Fruit fly (Drosophila melanogaster) whole organism, embryonic: ENCODE measurements around the gene CG7970.

Experiments
- BtbVII ChIP-seq: fragments of 200-800 bp; sonication (Bioruptor generic); optimal IDR thresholded peaks from 3 replicates; lab custom pipeline; 2017; ENCODE audit warnings: missing biosample characterization, mild to moderate bottlenecking, missing genetic modification characterization
- C15 ChIP-seq: fragments of 200-800 bp; sonication (Bioruptor generic); IDR thresholded peaks from 3 replicates; pipeline ENCODE4 v1.3.6; 2022; ENCODE audit warnings: missing biosample characterization, missing genetic modification characterization
- CG11456 ChIP-seq: fragments of 200-800 bp; sonication (Bioruptor generic); IDR thresholded peaks from 3 replicates; pipeline ENCODE4 v1.3.6; 2022; ENCODE audit warnings: missing biosample characterization, missing genetic modification characterization
- CG1233 ChIP-seq: fragments of 200-800 bp; sonication (Bioruptor generic); optimal IDR thresholded peaks from 4 replicates; lab custom pipeline; 2018; ENCODE audit warnings: missing biosample characterization, mild to moderate bottlenecking, missing genetic modification characterization
- CG13296 ChIP-seq: fragments of 200-800 bp; sonication (Bioruptor generic); optimal IDR thresholded peaks from 3 replicates; lab custom pipeline; 2018; ENCODE audit warnings: missing biosample characterization, mild to moderate bottlenecking, missing genetic modification characterization
- CG13775 ChIP-seq: fragments of 200-800 bp; sonication (Bioruptor generic); optimal IDR thresholded peaks from 3 replicates; lab custom pipeline; 2017; ENCODE audit warnings: missing biosample characterization, mild to moderate bottlenecking, missing genetic modification characterization
- CG13894 ChIP-seq: fragments of 200-800 bp; sonication (Bioruptor generic); optimal IDR thresholded peaks from 3 replicates; lab custom pipeline; 2018; ENCODE audit warnings: missing biosample characterization, mild to moderate bottlenecking, missing genetic modification characterization, moderate library complexity
- CG1603 ChIP-seq: fragments of 200-800 bp; sonication (Bioruptor generic); optimal IDR thresholded peaks from 2 replicates; lab custom pipeline; 2019; ENCODE audit warnings: missing biosample characterization, mild to moderate bottlenecking, missing genetic modification characterization, moderate library complexity
- CG16779 ChIP-seq: fragments of 200-800 bp; sonication (Bioruptor generic); IDR thresholded peaks from 2 replicates; pipeline ENCODE4 v1.3.6; 2022; ENCODE audit warnings: missing biosample characterization, missing genetic modification characterization
- CG17829 ChIP-seq: fragments of 200-800 bp; optimal IDR thresholded peaks from 2 replicates; lab custom pipeline; 2019; ENCODE audit warnings: missing biosample characterization, mild to moderate bottlenecking, missing genetic modification characterization, moderate library complexity
- CG18011 ChIP-seq: fragments of 200-800 bp; sonication (Bioruptor generic); optimal IDR thresholded peaks from 2 replicates; lab custom pipeline; 2017; ENCODE audit warnings: missing biosample characterization, missing genetic modification characterization, mild to moderate bottlenecking, moderate library complexity, missing genotype
- CG1832 ChIP-seq: fragments of 200-800 bp; sonication (Bioruptor generic); optimal IDR thresholded peaks from 2 replicates; lab custom pipeline; 2017; ENCODE audit warnings: missing biosample characterization, mild to moderate bottlenecking, missing genetic modification characterization, inconsistent platforms
- CG18599 ChIP-seq: fragments of 200-800 bp; sonication (Bioruptor generic); optimal IDR thresholded peaks from 3 replicates; lab custom pipeline; 2017; ENCODE audit warnings: missing biosample characterization, missing genetic modification characterization, mild to moderate bottlenecking, moderate library complexity, missing genetic modification reagents
- CG3838 ChIP-seq: fragments of 200-800 bp; sonication (Bioruptor generic); optimal IDR thresholded peaks from 3 replicates; lab custom pipeline; 2016; ENCODE audit warnings: missing biosample characterization, missing genetic modification characterization
- CG4328 ChIP-seq: fragments of 200-800 bp; sonication (Bioruptor generic); optimal IDR thresholded peaks from 3 replicates; lab custom pipeline; 2017; ENCODE audit warnings: missing biosample characterization, missing genetic modification reagents, missing genetic modification characterization
- CG6854 ChIP-seq: fragments of 200-800 bp; sonication (Bioruptor generic); optimal IDR thresholded peaks from 3 replicates; lab custom pipeline; 2017; ENCODE audit warnings: missing biosample characterization, mild to moderate bottlenecking, missing genetic modification characterization
- CG8924 ChIP-seq: fragments of 200-800 bp; optimal IDR thresholded peaks from 3 replicates; lab custom pipeline; 2019; ENCODE audit warnings: missing biosample characterization, mild to moderate bottlenecking, missing genetic modification characterization, moderate library complexity
- CkIIα-i1 ChIP-seq: fragments of 200-800 bp; sonication (Bioruptor generic); IDR thresholded peaks from 2 replicates; pipeline ENCODE4 v1.3.6; 2022; ENCODE audit warnings: missing biosample characterization, missing genetic modification characterization
- Dll ChIP-seq: fragments of 200-800 bp; sonication (Bioruptor generic); IDR thresholded peaks from 4 replicates; pipeline ENCODE4 v1.3.6; 2022; ENCODE audit warnings: missing biosample characterization, missing genetic modification characterization; ENCODE audit not compliant: partially characterized antibody
- Doc3 ChIP-seq: fragments of 200-800 bp; sonication (Bioruptor generic); IDR thresholded peaks from 3 replicates; pipeline ENCODE4 v1.3.6; 2022; ENCODE audit warnings: missing biosample characterization, missing genetic modification characterization; ENCODE audit not compliant: partially characterized antibody
- Elba2 ChIP-seq: fragments of 200-800 bp; sonication (Bioruptor generic); optimal IDR thresholded peaks from 3 replicates; lab custom pipeline; 2016; ENCODE audit warnings: missing biosample characterization, missing genetic modification characterization
- H15 ChIP-seq: fragments of 200-800 bp; sonication (Bioruptor generic); IDR thresholded peaks from 3 replicates; pipeline ENCODE4 v1.3.6; 2022; ENCODE audit warnings: missing biosample characterization, missing genetic modification characterization
- Hmr ChIP-seq: fragments of 200-800 bp; sonication (Bioruptor generic); optimal IDR thresholded peaks from 3 replicates; lab custom pipeline; 2017; ENCODE audit warnings: mild to moderate bottlenecking, missing biosample characterization, missing genetic modification reagents, missing genetic modification characterization
- Hr39 ChIP-seq: fragments of >200 bp; optimal IDR thresholded peaks from 2 replicates; lab custom pipeline; 2017
- Meics ChIP-seq: fragments of 200-800 bp; sonication (Bioruptor generic); optimal IDR thresholded peaks from 2 replicates; lab custom pipeline; 2017; ENCODE audit warnings: missing biosample characterization, mild to moderate bottlenecking, missing genetic modification characterization
- NC2α ChIP-seq: fragments of 200-800 bp; sonication (Bioruptor generic); optimal IDR thresholded peaks from 2 replicates; lab custom pipeline; 2016; ENCODE audit warnings: missing biosample characterization, missing genetic modification characterization
- Nf-YA ChIP-seq: fragments of 200-800 bp; sonication (Bioruptor generic); IDR thresholded peaks from 2 replicates; pipeline ENCODE4 v1.3.6; 2022; ENCODE audit warnings: missing biosample characterization, missing genetic modification characterization
- ac ChIP-seq: fragments of 200-800 bp; sonication (Bioruptor generic); optimal IDR thresholded peaks from 3 replicates; lab custom pipeline; 2017; ENCODE audit warnings: missing biosample characterization, mild to moderate bottlenecking, missing genetic modification characterization
- aop ChIP-seq: fragments of 200-800 bp; sonication (Bioruptor generic); IDR thresholded peaks from 2 replicates; pipeline ENCODE4 v1.3.6; 2022; ENCODE audit warnings: missing biosample characterization, missing genetic modification characterization
- bsh ChIP-seq, 2 experiments: fragments of 200-800 bp; sonication (Bioruptor generic); optimal IDR thresholded peaks; 2 replicates each; lab custom pipeline; 2017 to 2018; ENCODE audit warnings: mild to moderate bottlenecking in 2 of 2, missing biosample characterization in 2 of 2, missing genetic modification characterization in 2 of 2, moderate library complexity in 1 of 2
- cas ChIP-seq: fragments of 200-800 bp; sonication (Bioruptor generic); IDR thresholded peaks from 2 replicates; pipeline ENCODE4 v1.3.6; 2022; ENCODE audit warnings: missing biosample characterization, missing genetic modification characterization
- cato ChIP-seq: fragments of 200-800 bp; sonication (Bioruptor generic); optimal IDR thresholded peaks from 2 replicates; lab custom pipeline; 2016; ENCODE audit warnings: missing biosample characterization, missing genetic modification characterization, borderline replicate concordance
- crc ChIP-seq: fragments of 200-800 bp; sonication (Bioruptor generic); optimal IDR thresholded peaks from 2 replicates; lab custom pipeline; 2016; ENCODE audit warnings: missing biosample characterization, missing genetic modification characterization
- crp ChIP-seq, 2 experiments: fragments of 200-800 bp; sonication (Bioruptor generic); optimal IDR thresholded peaks; 2 replicates in 1 of 2; 3 replicates in 1 of 2; lab custom pipeline; 2017; ENCODE audit warnings: missing biosample characterization in 2 of 2, missing genetic modification characterization in 2 of 2, mild to moderate bottlenecking in 1 of 2, moderate library complexity in 1 of 2
- dpn ChIP-seq, 2 experiments: fragments of 200-800 bp; sonication (Bioruptor generic); optimal IDR thresholded peaks; 3 replicates each; lab custom pipeline; 2016; ENCODE audit warnings: missing biosample characterization in 2 of 2, missing genetic modification characterization in 2 of 2
- emc ChIP-seq: fragments of 200-800 bp; sonication (Bioruptor generic); optimal IDR thresholded peaks from 2 replicates; lab custom pipeline; 2016; ENCODE audit warnings: missing biosample characterization, missing genetic modification characterization
- gce ChIP-seq: fragments of 200-800 bp; sonication (Bioruptor generic); IDR thresholded peaks from 3 replicates; pipeline ENCODE4 v1.3.6; 2022; ENCODE audit warnings: missing biosample characterization, missing genetic modification characterization
- grau ChIP-seq: fragments of 200-800 bp; optimal IDR thresholded peaks from 3 replicates; lab custom pipeline; 2019; ENCODE audit warnings: missing biosample characterization, mild to moderate bottlenecking, missing genetic modification characterization, moderate library complexity
- gsb ChIP-seq: fragments of 200-800 bp; sonication (Bioruptor generic); IDR thresholded peaks from 2 replicates; pipeline ENCODE4 v1.3.6; 2022; ENCODE audit warnings: missing biosample characterization, missing genetic modification characterization
- kah ChIP-seq: fragments of 200-800 bp; sonication (Bioruptor generic); optimal IDR thresholded peaks from 2 replicates; lab custom pipeline; 2018; ENCODE audit warnings: missing biosample characterization, mild to moderate bottlenecking, missing genetic modification characterization
- knrl ChIP-seq: fragments of 200-800 bp; sonication (Bioruptor generic); IDR thresholded peaks from 3 replicates; pipeline ENCODE4 v1.3.6; 2022; ENCODE audit warnings: missing biosample characterization, missing genetic modification characterization; ENCODE audit not compliant: partially characterized antibody
- lilli ChIP-seq: fragments of 200-800 bp; sonication (Bioruptor generic); optimal IDR thresholded peaks from 3 replicates; lab custom pipeline; 2016; ENCODE audit warnings: missing biosample characterization, missing genetic modification characterization
- mirr ChIP-seq: fragments of 200-800 bp; sonication (Bioruptor generic); optimal IDR thresholded peaks from 3 replicates; lab custom pipeline; 2018; ENCODE audit warnings: missing biosample characterization, mild to moderate bottlenecking, missing genetic modification characterization
- row ChIP-seq: fragments of 200-800 bp; sonication (Bioruptor generic); IDR thresholded peaks from 3 replicates; pipeline ENCODE4 v1.3.6; 2022; ENCODE audit warnings: missing biosample characterization, missing genetic modification characterization
- slbo ChIP-seq: fragments of 200-800 bp; sonication (Bioruptor generic); IDR thresholded peaks from 2 replicates; pipeline ENCODE4 v1.3.6; 2022; ENCODE audit warnings: missing biosample characterization, missing genetic modification characterization
- sob ChIP-seq: fragments of 200-800 bp; sonication (Bioruptor generic); IDR thresholded peaks from 2 replicates; pipeline ENCODE4 v1.3.6; 2022; ENCODE audit warnings: missing biosample characterization, missing genetic modification characterization
- ssp ChIP-seq: fragments of 200-800 bp; sonication (Bioruptor generic); IDR thresholded peaks from 2 replicates; pipeline ENCODE4 v1.3.6; 2022; ENCODE audit warnings: missing biosample characterization, missing genetic modification characterization
- trh ChIP-seq: fragments of 200-800 bp; sonication (Bioruptor generic); optimal IDR thresholded peaks from 2 replicates; lab custom pipeline; 2016; ENCODE audit warnings: missing biosample characterization, missing genetic modification characterization
- vvl ChIP-seq: fragments of 200-800 bp; sonication (Bioruptor generic); IDR thresholded peaks from 2 replicates; pipeline ENCODE4 v1.3.6; 2022; ENCODE audit warnings: missing biosample characterization, missing genetic modification characterization
- wor ChIP-seq: fragments of 200-800 bp; sonication (Bioruptor generic); IDR thresholded peaks from 2 replicates; pipeline ENCODE4 v1.3.6; 2022; ENCODE audit warnings: missing biosample characterization, missing genetic modification characterization

CG7970 gene

DNA sequence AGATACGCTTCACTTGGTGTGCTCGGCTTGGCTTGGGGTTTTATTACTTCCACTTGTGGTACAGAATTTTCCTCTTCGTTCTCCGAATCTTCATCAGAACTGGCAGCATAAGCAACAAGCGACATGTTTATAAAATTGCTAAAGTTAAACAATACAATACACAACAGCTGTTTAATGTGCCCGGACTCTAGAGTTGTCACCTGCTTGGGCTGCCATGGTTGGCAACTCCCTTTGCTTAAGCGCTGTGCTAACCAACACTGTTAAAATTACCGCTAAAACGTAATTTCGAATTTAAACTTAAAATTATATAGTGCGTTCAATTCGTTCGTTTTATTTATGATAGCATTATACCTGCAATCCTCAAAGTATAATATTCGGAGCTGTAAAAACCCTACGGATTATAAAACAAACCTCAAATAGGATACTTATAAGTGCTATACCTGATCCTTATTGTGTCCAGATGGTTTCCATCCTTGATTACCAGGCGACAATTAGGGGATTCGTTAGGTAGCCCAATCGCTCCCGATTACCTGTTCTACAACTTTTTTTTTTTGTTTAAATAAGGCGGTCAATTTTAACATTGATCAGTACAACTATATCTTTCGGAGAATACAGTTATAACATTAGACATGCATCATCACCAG lies 5.2 kb upstream of the CG7970 start, which contains the start of the genes CG17249 and Bro:
Gene CG17249, minus strand, starts transcription at position 189 of the 644 bp plus-strand sequence.
Gene Bro, plus strand, starts transcription at position 594 of the 644 bp plus-strand sequence.
- peak; percentile 72 for TF ChIP-seq lilli
- peak; percentile 13 for TF ChIP-seq grau
- peak; percentile 91 for TF ChIP-seq Elba2
- TF ChIP-seq aop (GFP tag; lab: Robert Waterston, UW) = no peak
- TF ChIP-seq NC2α (GFP tag; lab: Kevin White, UChicago) = no peak
- 0 out of 3 replicates have a peak, but pooled peaks have one; percentile 21 for TF ChIP-seq Doc3 (GFP tag; lab: Robert Waterston, UW)
- TF ChIP-seq Dll = 0 out of 4 replicates have a peak, but pooled peaks have one; percentile 19
- no peak for TF ChIP-seq Hr39 (lab: Kevin White, UChicago)
- TF ChIP-seq cas (GFP tag; lab: Robert Waterston, UW) = no peak
- TF ChIP-seq row (GFP tag; lab: Robert Waterston, UW) = peak; percentile 53; the same call in 2 of the 3 replicates
- peak; percentile 75 for TF ChIP-seq slbo (GFP tag; lab: Robert Waterston, UW)
- no peak for TF ChIP-seq CG11456 (GFP tag; lab: Robert Waterston, UW)
- TF ChIP-seq wor (GFP tag; lab: Robert Waterston, UW) = no peak
- peak; percentile 85 for TF ChIP-seq CG1603 (tag; lab: Kevin White, UChicago)
- no peak for TF ChIP-seq CG1233
- TF ChIP-seq CG6854 (GFP tag; lab: Kevin White, UChicago) = no peak
- TF ChIP-seq mirr (GFP tag; lab: Kevin White, UChicago) = no peak
- TF ChIP-seq emc (GFP tag; lab: Kevin White, UChicago) = no peak
- 0 out of 3 replicates have a peak, but pooled peaks have one; percentile 11 for TF ChIP-seq C15
- TF ChIP-seq sob (GFP tag; lab: Robert Waterston, UW) = no peak
- no peak for TF ChIP-seq ac (GFP tag; lab: Kevin White, UChicago)
- peak; percentile 53 for TF ChIP-seq CG3838 (GFP tag; lab: Kevin White, UChicago)
- peak; percentile 42 for TF ChIP-seq Hmr (GFP tag; lab: Kevin White, UChicago)
- TF ChIP-seq cato (GFP tag; lab: Kevin White, UChicago) = no peak
- no peak for TF ChIP-seq ssp (GFP tag; lab: Robert Waterston, UW)
- no peak; the same call in 2 of the 3 replicates for TF ChIP-seq knrl (GFP tag; lab: Robert Waterston, UW)
- TF ChIP-seq gce (GFP tag; lab: Robert Waterston, UW) = no peak
- no peak for TF ChIP-seq Nf-YA (GFP tag; lab: Robert Waterston, UW)
- TF ChIP-seq CG18599 (GFP tag; lab: Kevin White, UChicago) = no peak
- TF ChIP-seq CG8924 (tag; lab: Kevin White, UChicago) = peak; percentile 37
- TF ChIP-seq BtbVII (GFP tag; lab: Kevin White, UChicago) = no peak
- no peak for TF ChIP-seq H15
- no peak for TF ChIP-seq CG13894 (tag; lab: Kevin White, UChicago)
- TF ChIP-seq CG13775 (GFP tag; lab: Kevin White, UChicago) = no peak
- TF ChIP-seq CG1832 = no peak
- peak; percentile 87 for TF ChIP-seq Meics (GFP tag; lab: Kevin White, UChicago)
- TF ChIP-seq CG13296 (GFP tag; lab: Kevin White, UChicago) = no peak
- peak; percentile 72 for TF ChIP-seq vvl (GFP tag; lab: Robert Waterston, UW)
- TF ChIP-seq crc = no peak
- no peak for TF ChIP-seq CkIIα-i1 (GFP tag; lab: Robert Waterston, UW)
- no peak for TF ChIP-seq CG18011
- TF ChIP-seq dpn (GFP tag; optimal IDR thresholded peaks at IDR 0.05; lab: Kevin White, UChicago) = peak; percentile 41 to 64
- no peak for TF ChIP-seq gsb
- TF ChIP-seq CG16779 (GFP tag; lab: Robert Waterston, UW) = no peak
- no peak for TF ChIP-seq bsh (GFP tag; optimal IDR thresholded peaks at IDR 0.05; lab: Kevin White, UChicago)
- TF ChIP-seq crp (GFP tag; optimal IDR thresholded peaks at IDR 0.05; lab: Kevin White, UChicago) = peak; percentile 87 to 97
- no peak for TF ChIP-seq CG4328 (GFP tag; lab: Kevin White, UChicago)
- TF ChIP-seq trh = no peak
- peak; percentile 3 for TF ChIP-seq CG17829
- peak; percentile 29 for TF ChIP-seq kah (GFP tag; lab: Kevin White, UChicago)
